Worm (Caenorhabditis elegans) whole organism, midembryonic: ENCODE measurements around the gene paqr-2.

ENCODE experiments used
- T22C8.4 ChIP-seq: fragments of 200-800 bp; sonication (Bioruptor generic); IDR thresholded peaks from 2 replicates; pipeline ENCODE4 v1.3.6; 2022; ENCODE audit warnings: missing genetic modification characterization, missing compliant biosample characterization
- cog-1 ChIP-seq: sonication (generic microtip); optimal IDR thresholded peaks from 2 replicates; lab custom pipeline; 2016; ENCODE audit warnings: missing genetic modification characterization, missing compliant biosample characterization
- flt-1 ChIP-seq: fragments of 200-800 bp; sonication (Bioruptor generic); IDR thresholded peaks from 2 replicates; pipeline ENCODE4 v1.3.6; 2022; ENCODE audit warnings: missing genetic modification characterization, missing compliant biosample characterization
- klf-2 ChIP-seq: fragments of 200-800 bp; sonication (Bioruptor generic); conservative IDR thresholded peaks from 2 replicates; pipeline ENCODE4 v1.3.6; 2022; ENCODE audit warnings: missing genetic modification reagents, missing genetic modification characterization, missing compliant biosample characterization
- med-1 ChIP-seq: sonication (generic microtip); optimal IDR thresholded peaks from 2 replicates; lab custom pipeline; 2017; ENCODE audit warnings: missing genetic modification characterization, mild to moderate bottlenecking, missing compliant biosample characterization, antibody characterized with exemption, missing genetic modification reagents; ENCODE audit not compliant: insufficient read depth
- ref-1 ChIP-seq: fragments of 200-800 bp; sonication (Bioruptor generic); conservative IDR thresholded peaks from 2 replicates; pipeline ENCODE4 v1.3.6; 2022; ENCODE audit warnings: missing genetic modification reagents, missing genetic modification characterization, missing compliant biosample characterization
- tab-1 ChIP-seq: fragments of 200-800 bp; sonication (Bioruptor generic); IDR thresholded peaks from 2 replicates; pipeline ENCODE4 v1.3.6; 2022; ENCODE audit warnings: missing genetic modification characterization, missing compliant biosample characterization
- ztf-23 ChIP-seq: fragments of 200-800 bp; sonication (Bioruptor generic); IDR thresholded peaks from 2 replicates; pipeline ENCODE4 v1.3.6; 2022; ENCODE audit warnings: missing genetic modification reagents, missing genetic modification characterization, missing compliant biosample characterization
- ztf-29 ChIP-seq: fragments of 200-800 bp; sonication (Bioruptor generic); IDR thresholded peaks from 2 replicates; pipeline ENCODE4 v1.3.6; 2022; ENCODE audit warnings: missing genetic modification reagents, missing genetic modification characterization, missing compliant biosample characterization

Gene paqr-2

DNA sequence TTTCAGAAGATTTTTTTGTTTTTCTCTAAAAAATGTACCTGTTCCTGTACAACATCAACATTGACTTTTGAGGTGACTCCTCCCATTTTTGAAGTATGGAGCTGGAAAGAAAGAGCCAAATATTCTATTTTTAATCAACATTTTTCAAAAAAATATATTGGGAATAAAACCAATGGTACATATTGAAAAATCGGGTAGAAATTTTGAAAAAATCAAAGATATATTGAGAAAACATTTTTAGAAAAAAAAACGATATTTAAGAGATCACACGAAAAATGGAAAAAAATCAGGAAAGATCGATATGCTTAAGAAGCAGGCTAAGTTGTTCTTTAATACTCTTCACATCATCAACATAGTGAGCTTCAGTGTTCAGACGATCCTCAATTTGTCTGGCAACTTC is 33.7 kb downstream of the paqr-2 start, which contains the start of gene glrx-21:
TSS of gene glrx-21 (minus strand) at position 101 of the 400 bp plus-strand sequence.
- TF ChIP-seq ref-1 (GFP tag; lab: Robert Waterston, UW) (no peak), ztf-23 (GFP tag; lab: Robert Waterston, UW) (no peak), T22C8.4 (GFP tag; lab: Robert Waterston, UW) (no peak), med-1 (no peak), ztf-29 (GFP tag; lab: Robert Waterston, UW) (no peak), flt-1 (GFP tag; lab: Robert Waterston, UW) (no peak), klf-2 (no peak), tab-1 (GFP tag; lab: Robert Waterston, UW) (no peak), cog-1 (tag; lab: Kevin White, UChicago) (no peak)

DNA sequence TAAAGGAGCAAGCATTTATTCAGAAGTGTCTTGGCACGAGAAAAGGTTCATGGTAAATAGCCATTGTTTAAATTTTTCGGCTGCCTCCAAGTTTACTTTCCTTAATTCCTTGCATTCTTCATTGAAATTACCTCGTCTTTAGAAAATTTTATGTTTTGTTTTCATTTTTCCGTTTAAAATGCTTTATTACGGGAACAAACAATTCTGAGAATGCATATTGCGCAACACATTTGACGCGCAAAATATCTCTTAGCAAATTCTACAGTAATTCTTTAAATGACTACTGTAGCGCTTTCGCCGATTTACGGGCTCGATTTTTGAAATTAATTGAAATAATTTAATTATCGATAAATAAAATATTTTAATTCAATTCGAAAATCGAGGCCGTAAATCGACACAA is 35.2 kb downstream of the paqr-2 start:
- TF ChIP-seq flt-1 (GFP tag; lab: Robert Waterston, UW) (no peak), ref-1 (GFP tag; lab: Robert Waterston, UW) (no peak), tab-1 (GFP tag; lab: Robert Waterston, UW) (no peak), ztf-29 (GFP tag; lab: Robert Waterston, UW) (no peak), klf-2 (no peak), T22C8.4 (GFP tag; lab: Robert Waterston, UW) (no peak), ztf-23 (GFP tag; lab: Robert Waterston, UW) (no peak), cog-1 (tag; lab: Kevin White, UChicago) (no peak), med-1 (no peak)

DNA sequence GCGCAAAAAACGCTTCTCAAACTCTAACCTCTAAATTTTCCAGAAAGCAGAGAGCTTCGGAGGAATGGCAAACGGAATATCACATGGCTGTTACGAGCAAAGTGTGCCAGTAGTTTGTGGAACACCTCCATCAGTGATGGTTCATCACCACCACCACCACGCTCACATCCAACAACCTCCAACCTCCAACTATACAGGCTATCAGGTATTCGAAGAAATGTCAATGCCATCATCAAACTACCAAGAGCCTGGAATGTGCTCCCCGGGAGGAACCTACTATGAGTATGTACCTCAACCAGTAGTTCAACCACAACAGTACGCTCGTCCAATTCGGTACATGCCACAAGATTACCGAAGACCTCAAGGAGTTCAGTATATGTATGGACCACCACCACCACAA is 36.2 kb downstream of the paqr-2 start:
- TF ChIP-seq cog-1 (tag; lab: Kevin White, UChicago) (no peak), tab-1 (GFP tag; lab: Robert Waterston, UW) (no peak), klf-2 (no peak), ref-1 (GFP tag; lab: Robert Waterston, UW) (no peak), med-1 (no peak), T22C8.4 (GFP tag; lab: Robert Waterston, UW) (no peak), ztf-29 (GFP tag; lab: Robert Waterston, UW) (no peak), flt-1 (GFP tag; lab: Robert Waterston, UW) (no peak), ztf-23 (GFP tag; lab: Robert Waterston, UW) (no peak)

DNA sequence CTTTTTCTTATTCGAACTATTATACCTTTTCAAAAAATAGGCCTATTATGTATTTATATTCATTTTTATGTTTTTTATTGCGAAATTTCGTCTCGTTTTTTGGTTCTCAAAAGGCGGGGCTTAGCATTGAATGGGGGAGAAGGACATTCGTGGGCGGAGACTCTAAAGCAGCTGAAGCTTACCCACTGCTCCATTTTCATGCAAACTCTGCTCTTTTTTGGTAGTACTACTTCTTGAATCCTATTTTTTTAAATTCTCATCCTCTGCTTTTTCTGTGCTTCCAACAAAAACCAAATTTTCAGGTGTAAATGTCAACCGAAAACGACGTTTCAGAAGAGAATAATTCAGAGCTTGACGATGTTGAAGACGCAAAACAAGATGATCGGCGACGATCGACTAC is 38.3 kb downstream of the paqr-2 start, which contains the start of gene ZK121.2:
TSS of gene ZK121.2 (plus strand) at position 301 of the 400 bp plus-strand sequence.
- TF ChIP-seq cog-1 (tag; lab: Kevin White, UChicago) (no peak), med-1 (no peak), ztf-29 (GFP tag; lab: Robert Waterston, UW) (no peak), tab-1 (GFP tag; lab: Robert Waterston, UW) (no peak), T22C8.4 (GFP tag; lab: Robert Waterston, UW) (no peak), flt-1 (GFP tag; lab: Robert Waterston, UW) (no peak), ref-1 (GFP tag; lab: Robert Waterston, UW) (no peak), ztf-23 (GFP tag; lab: Robert Waterston, UW) (no peak), klf-2 (no peak)

DNA sequence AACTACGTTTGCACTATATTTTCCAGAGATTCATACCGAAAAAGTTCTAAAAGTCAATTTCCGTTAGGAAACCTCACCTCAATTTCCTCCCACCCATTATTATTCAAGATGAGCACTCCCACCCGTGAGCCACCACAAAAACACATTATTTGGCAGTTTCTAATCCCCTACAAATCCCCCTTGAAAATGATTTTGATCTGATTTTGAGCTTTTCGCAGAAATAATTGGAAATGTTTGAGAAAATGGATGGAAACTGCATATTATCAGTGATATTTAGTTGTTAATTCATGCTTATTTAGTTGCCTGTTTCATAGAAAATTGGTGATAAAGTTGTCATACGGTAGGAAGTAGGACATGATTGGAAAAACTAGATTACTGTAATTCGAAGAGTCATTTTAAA is 39.2 kb downstream of the paqr-2 start:
- no peak for TF ChIP-seq tab-1 (GFP tag; lab: Robert Waterston, UW)
- no peak for TF ChIP-seq klf-2
- TF ChIP-seq flt-1 (GFP tag; lab: Robert Waterston, UW), result no peak
- TF ChIP-seq ztf-23 (GFP tag; lab: Robert Waterston, UW), result no peak
- no peak for TF ChIP-seq med-1
- TF ChIP-seq cog-1 (tag; lab: Kevin White, UChicago), result no peak
- TF ChIP-seq ztf-29 (GFP tag; lab: Robert Waterston, UW), result no peak
- no peak for TF ChIP-seq T22C8.4 (GFP tag; lab: Robert Waterston, UW)
- TF ChIP-seq ref-1 (GFP tag; lab: Robert Waterston, UW), result no peak

DNA sequence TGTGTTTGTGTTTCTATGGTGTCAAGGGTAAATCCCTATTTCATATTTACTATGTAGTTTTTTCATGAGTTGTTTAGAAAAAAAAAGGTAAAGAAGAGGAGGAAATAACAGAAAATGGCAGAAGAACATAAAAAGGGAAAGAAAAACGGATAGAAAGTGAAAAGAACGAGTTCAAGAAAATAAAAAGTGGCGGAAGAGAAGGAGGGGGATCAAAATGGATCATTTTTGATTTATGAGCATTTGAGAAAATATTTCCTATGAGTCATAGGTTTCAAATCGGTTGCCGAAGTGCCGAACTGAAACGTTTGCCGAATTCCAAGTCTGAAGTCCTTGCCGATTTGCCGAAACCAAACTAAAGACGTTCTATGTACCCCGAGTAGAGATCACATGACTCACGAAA is 40.9 kb downstream of the paqr-2 start:
- TF ChIP-seq ztf-23 (GFP tag; lab: Robert Waterston, UW) (no peak), med-1 (no peak), klf-2 (no peak), flt-1 (GFP tag; lab: Robert Waterston, UW) (no peak), T22C8.4 (GFP tag; lab: Robert Waterston, UW) (no peak)

DNA sequence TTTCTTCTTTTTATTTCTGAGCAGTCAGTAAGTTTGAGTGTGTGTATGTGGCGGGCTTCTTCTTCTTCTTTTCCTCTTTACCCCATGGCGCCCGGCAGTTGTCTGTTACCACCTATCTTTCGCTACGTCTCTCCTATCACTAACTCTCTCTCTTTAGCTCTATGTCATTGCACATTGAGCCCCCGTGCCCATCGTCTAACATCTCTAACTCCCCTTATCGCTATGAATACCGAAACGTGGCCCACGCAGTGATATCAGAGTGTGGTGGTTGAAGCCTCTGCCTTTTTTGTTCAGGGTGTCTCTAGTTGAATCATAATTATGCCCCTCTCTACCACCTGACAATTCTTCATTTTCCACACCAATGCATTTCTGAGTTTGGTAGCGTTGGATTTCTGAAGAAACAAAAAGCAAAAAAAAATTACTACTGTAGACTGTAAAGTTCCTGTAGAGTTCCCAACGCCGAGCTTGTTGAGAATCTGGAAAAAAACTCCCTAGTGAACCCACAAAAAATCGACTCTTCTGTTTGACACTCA is 45.1 kb downstream of the paqr-2 start:
- TF ChIP-seq T22C8.4 (GFP tag; lab: Robert Waterston, UW) (no peak), cog-1 (tag; lab: Kevin White, UChicago) (no peak), ztf-29 (GFP tag; lab: Robert Waterston, UW) (no peak), tab-1 (GFP tag; lab: Robert Waterston, UW) (no peak), ref-1 (GFP tag; lab: Robert Waterston, UW) (no peak), klf-2 (no peak), med-1 (no peak)

DNA sequence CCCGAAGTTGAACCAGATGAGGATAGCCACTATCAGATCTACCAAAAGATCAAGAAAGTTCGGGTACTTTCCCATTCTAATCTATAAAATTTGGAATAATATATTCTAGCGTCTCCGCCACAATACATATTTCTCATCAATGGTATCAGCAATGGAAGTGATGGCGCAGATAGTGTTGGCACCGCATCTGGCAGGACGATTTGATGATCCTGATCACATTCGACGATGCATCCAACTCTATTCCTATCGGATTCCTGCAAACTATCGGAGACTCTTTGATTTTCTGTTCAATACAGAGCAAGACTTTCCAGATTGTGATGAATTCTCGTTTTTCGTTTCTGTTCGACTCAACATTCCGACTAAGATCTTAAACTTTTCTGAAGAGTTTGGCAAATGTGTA is 50.4 kb downstream of the paqr-2 start:
- no peak for TF ChIP-seq tab-1 (GFP tag; lab: Robert Waterston, UW)
- TF ChIP-seq cog-1 (tag; lab: Kevin White, UChicago), result no peak
- no peak for TF ChIP-seq ztf-23 (GFP tag; lab: Robert Waterston, UW)
- TF ChIP-seq ref-1 (GFP tag; lab: Robert Waterston, UW), result no peak
- no peak for TF ChIP-seq med-1
- TF ChIP-seq flt-1 (GFP tag; lab: Robert Waterston, UW), result no peak
- TF ChIP-seq ztf-29 (GFP tag; lab: Robert Waterston, UW), result no peak
- no peak for TF ChIP-seq T22C8.4 (GFP tag; lab: Robert Waterston, UW)
- TF ChIP-seq klf-2, result no peak

DNA sequence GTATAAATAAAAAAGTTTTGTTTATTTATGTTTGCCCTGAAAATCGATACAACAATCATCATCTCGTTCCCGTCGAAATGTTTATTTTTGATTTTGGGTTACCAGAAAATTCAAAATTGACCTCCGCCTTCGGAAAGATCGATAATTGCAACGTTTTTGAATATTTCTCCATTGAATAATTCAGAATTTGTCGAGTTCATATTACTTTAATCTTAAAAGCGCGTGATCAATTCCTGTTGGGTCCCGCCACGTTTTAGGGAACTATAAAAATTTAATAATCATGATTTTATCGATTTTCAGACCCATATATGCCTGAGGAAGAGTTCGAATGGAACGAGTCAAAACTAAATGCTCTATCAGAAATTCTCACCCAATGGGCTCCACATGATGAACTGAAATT is 53.4 kb downstream of the paqr-2 start, which contains the start of gene sorf-2:
TSS of gene sorf-2 (plus strand) at position 301 of the 400 bp plus-strand sequence.
- TF ChIP-seq cog-1 (tag; lab: Kevin White, UChicago), result no peak
- TF ChIP-seq T22C8.4 (GFP tag; lab: Robert Waterston, UW), result no peak
- TF ChIP-seq ztf-29 (GFP tag; lab: Robert Waterston, UW), result no peak
- TF ChIP-seq klf-2, result no peak
- TF ChIP-seq ref-1 (GFP tag; lab: Robert Waterston, UW), result no peak
- TF ChIP-seq med-1, result no peak
- TF ChIP-seq tab-1 (GFP tag; lab: Robert Waterston, UW), result no peak
- TF ChIP-seq ztf-23 (GFP tag; lab: Robert Waterston, UW), result no peak
- TF ChIP-seq flt-1 (GFP tag; lab: Robert Waterston, UW), result no peak
